Fruit fly (Drosophila melanogaster): ENCODE results near the gene vito.

dm6 chr3L:5796493-5796998 is 19.4 kb upstream of the vito start, which contains the start of gene Tektin-C:
- TF ChIP-seq Hr96 (GFP tag; optimal IDR thresholded peaks at IDR 0.05) (no peak), pad (GFP tag; optimal IDR thresholded peaks at IDR 0.05) (no peak), CG33017 (tag; optimal IDR thresholded peaks at IDR 0.05) (no peak), CG5204 (GFP tag; optimal IDR thresholded peaks at IDR 0.05) (no peak), CG14711 (tag; optimal IDR thresholded peaks at IDR 0.05) (no peak), CG12768 (GFP tag; optimal IDR thresholded peaks at IDR 0.05) (no peak), CG1620 (GFP tag; optimal IDR thresholded peaks at IDR 0.05) (no peak), toe (GFP tag; optimal IDR thresholded peaks at IDR 0.05) (no peak), Clk (GFP tag; optimal IDR thresholded peaks at IDR 0.05) (no peak), tj (GFP tag; optimal IDR thresholded peaks at IDR 0.05) (no peak), cic (GFP tag; optimal IDR thresholded peaks at IDR 0.05) (no peak)
